Fruit fly (Drosophila melanogaster) whole organism, embryonic: ENCODE results near the gene Fas2.

Source experiments
- Abd-B ChIP-seq: fragments of 200-800 bp; sonication (Bioruptor generic); optimal IDR thresholded peaks from 2 replicates; lab custom pipeline; 2018; ENCODE audit warnings: missing biosample characterization, mild to moderate bottlenecking, missing genetic modification characterization, moderate library complexity
- Adf1 ChIP-seq: fragments of 200-800 bp; sonication (Bioruptor generic); IDR thresholded peaks from 2 replicates; pipeline ENCODE4 v1.3.6; 2022; ENCODE audit warnings: missing biosample characterization, missing genetic modification characterization
- Antp ChIP-seq: fragments of 200-800 bp; sonication (Bioruptor generic); optimal IDR thresholded peaks from 3 replicates; lab custom pipeline; 2016; ENCODE audit warnings: missing biosample characterization, missing genetic modification characterization
- Atf6 ChIP-seq: fragments of 200-800 bp; sonication (Bioruptor generic); IDR thresholded peaks from 2 replicates; pipeline ENCODE4 v1.3.6; 2022; ENCODE audit warnings: missing biosample characterization, missing genetic modification characterization
- BEAF-32 ChIP-seq: fragments of 200-800 bp; sonication (Bioruptor generic); optimal IDR thresholded peaks from 3 replicates; lab custom pipeline; 2017; ENCODE audit warnings: missing biosample characterization, missing genetic modification characterization, mild to moderate bottlenecking, moderate library complexity, missing genetic modification reagents
- Bteb2 ChIP-seq: fragments of 200-800 bp; sonication (Bioruptor generic); optimal IDR thresholded peaks from 2 replicates; lab custom pipeline; 2016; ENCODE audit warnings: missing biosample characterization, missing genetic modification characterization
- CG11560 ChIP-seq: fragments of 200-800 bp; sonication (Bioruptor generic); IDR thresholded peaks from 3 replicates; pipeline ENCODE4 v1.3.6; 2022; ENCODE audit warnings: missing biosample characterization, missing genetic modification characterization
- CG12155 ChIP-seq: fragments of 200-800 bp; sonication (Bioruptor generic); optimal IDR thresholded peaks from 3 replicates; lab custom pipeline; 2016; ENCODE audit warnings: missing biosample characterization, missing genetic modification characterization
- CG12236 ChIP-seq: fragments of 200-800 bp; sonication (Bioruptor generic); optimal IDR thresholded peaks from 2 replicates; lab custom pipeline; 2016; ENCODE audit warnings: missing biosample characterization, missing genetic modification characterization
- CG15479 ChIP-seq: fragments of 200-800 bp; sonication (Bioruptor generic); optimal IDR thresholded peaks from 3 replicates; lab custom pipeline; 2019; ENCODE audit warnings: missing biosample characterization, mild to moderate bottlenecking, missing genetic modification characterization, moderate library complexity
- CG17359 ChIP-seq: fragments of 200-800 bp; sonication (Bioruptor generic); optimal IDR thresholded peaks from 3 replicates; lab custom pipeline; 2018; ENCODE audit warnings: missing biosample characterization, mild to moderate bottlenecking, missing genetic modification characterization, moderate library complexity
- CG1792 ChIP-seq: fragments of 200-800 bp; sonication (Bioruptor generic); optimal IDR thresholded peaks from 2 replicates; lab custom pipeline; 2016; ENCODE audit warnings: missing biosample characterization, missing genetic modification characterization
- CG18764 ChIP-seq: fragments of 200-800 bp; sonication (Bioruptor generic); optimal IDR thresholded peaks from 3 replicates; lab custom pipeline; 2016; ENCODE audit warnings: missing biosample characterization, missing genetic modification characterization
- CG30020 ChIP-seq: fragments of 200-800 bp; optimal IDR thresholded peaks from 2 replicates; lab custom pipeline; 2019; ENCODE audit warnings: missing biosample characterization, mild to moderate bottlenecking, missing genetic modification characterization, moderate library complexity
- CG30403 ChIP-seq: fragments of 200-800 bp; sonication (Bioruptor generic); optimal IDR thresholded peaks from 3 replicates; lab custom pipeline; 2016; ENCODE audit warnings: missing biosample characterization, missing genetic modification characterization
- CG32772 ChIP-seq: fragments of 200-800 bp; sonication (Bioruptor generic); IDR thresholded peaks from 2 replicates; pipeline ENCODE4 v1.3.6; 2022; ENCODE audit warnings: missing biosample characterization, missing genetic modification characterization
- CG3847 ChIP-seq: fragments of 200-800 bp; sonication (Bioruptor generic); IDR thresholded peaks from 2 replicates; pipeline ENCODE4 v1.3.6; 2022; ENCODE audit warnings: missing biosample characterization, missing genetic modification characterization
- CG9437 ChIP-seq: fragments of 200-800 bp; sonication (Bioruptor generic); optimal IDR thresholded peaks from 2 replicates; lab custom pipeline; 2018; ENCODE audit warnings: missing biosample characterization, mild to moderate bottlenecking, missing genetic modification characterization
- CG9876 ChIP-seq: fragments of 200-800 bp; sonication (Bioruptor generic); optimal IDR thresholded peaks from 2 replicates; lab custom pipeline; 2016; ENCODE audit warnings: missing biosample characterization, missing genetic modification characterization
- D19A ChIP-seq: fragments of 200-800 bp; optimal IDR thresholded peaks from 3 replicates; lab custom pipeline; 2019; ENCODE audit warnings: missing biosample characterization, mild to moderate bottlenecking, missing genetic modification characterization, moderate library complexity
- Deaf1 ChIP-seq: fragments of 200-800 bp; optimal IDR thresholded peaks from 3 replicates; lab custom pipeline; 2019; ENCODE audit warnings: missing biosample characterization, mild to moderate bottlenecking, missing genetic modification characterization, moderate library complexity
- Dll ChIP-seq: fragments of 200-800 bp; sonication (Bioruptor generic); IDR thresholded peaks from 4 replicates; pipeline ENCODE4 v1.3.6; 2022; ENCODE audit warnings: missing biosample characterization, missing genetic modification characterization; ENCODE audit not compliant: partially characterized antibody
- E2f2 ChIP-seq: fragments of 200-800 bp; sonication (Bioruptor generic); IDR thresholded peaks from 2 replicates; pipeline ENCODE4 v1.3.6; 2022; ENCODE audit warnings: missing biosample characterization, missing genetic modification characterization
- Gsc ChIP-seq: fragments of 200-800 bp; sonication (Bioruptor generic); IDR thresholded peaks from 2 replicates; pipeline ENCODE4 v1.3.6; 2022; ENCODE audit warnings: missing biosample characterization, missing genetic modification characterization
- H15 ChIP-seq: fragments of 200-800 bp; sonication (Bioruptor generic); IDR thresholded peaks from 3 replicates; pipeline ENCODE4 v1.3.6; 2022; ENCODE audit warnings: missing biosample characterization, missing genetic modification characterization
- Hand ChIP-seq: fragments of 200-800 bp; sonication (Bioruptor generic); optimal IDR thresholded peaks from 2 replicates; lab custom pipeline; 2017; ENCODE audit warnings: mild to moderate bottlenecking, missing biosample characterization, missing genetic modification reagents, missing genetic modification characterization
- Mad ChIP-seq: fragments of 200-800 bp; sonication (Bioruptor generic); optimal IDR thresholded peaks from 2 replicates; lab custom pipeline; 2016; ENCODE audit warnings: missing biosample characterization, missing genetic modification characterization
- Med ChIP-seq: fragments of 200-800 bp; sonication (Bioruptor generic); peaks from one replicate; lab custom pipeline; 2016; ENCODE audit warnings: missing biosample characterization, missing genetic modification characterization, mild to moderate bottlenecking, inconsistent platforms, moderate library complexity
- Myb ChIP-seq: fragments of 200-800 bp; sonication (Bioruptor generic); optimal IDR thresholded peaks from 2 replicates; lab custom pipeline; 2016; ENCODE audit warnings: missing biosample characterization, missing genetic modification characterization
- Nf-YB ChIP-seq: fragments of 200-800 bp; sonication (Bioruptor generic); optimal IDR thresholded peaks from 3 replicates; lab custom pipeline; 2019; ENCODE audit warnings: missing biosample characterization, mild to moderate bottlenecking, missing genetic modification characterization, moderate library complexity
- Nf-YC ChIP-seq: fragments of 200-800 bp; optimal IDR thresholded peaks from 3 replicates; lab custom pipeline; 2019; ENCODE audit warnings: missing biosample characterization, mild to moderate bottlenecking, missing genetic modification characterization, moderate library complexity
- NfI ChIP-seq: fragments of 200-800 bp; sonication (Bioruptor generic); optimal IDR thresholded peaks from 3 replicates; lab custom pipeline; 2018; ENCODE audit warnings: missing biosample characterization, mild to moderate bottlenecking, missing genetic modification characterization, moderate library complexity
- Sry-δ ChIP-seq: fragments of 200-800 bp; sonication (Bioruptor generic); optimal IDR thresholded peaks from 2 replicates; lab custom pipeline; 2016; ENCODE audit warnings: missing biosample characterization, missing genetic modification characterization
- Tbp ChIP-seq: fragments of >200 bp; optimal IDR thresholded peaks from 2 replicates; lab custom pipeline; 2018; ENCODE audit warnings: missing biosample characterization, missing genetic modification characterization
- amos ChIP-seq: fragments of 200-800 bp; sonication (Bioruptor generic); IDR thresholded peaks from 2 replicates; pipeline ENCODE4 v1.3.6; 2022; ENCODE audit warnings: missing biosample characterization, missing genetic modification characterization; ENCODE audit not compliant: partially characterized antibody
- az2 ChIP-seq: fragments of 200-800 bp; sonication (Bioruptor generic); optimal IDR thresholded peaks from 3 replicates; lab custom pipeline; 2016; ENCODE audit warnings: missing biosample characterization, missing genetic modification characterization
- bigmax ChIP-seq: fragments of 200-800 bp; sonication (Bioruptor generic); optimal IDR thresholded peaks from 2 replicates; lab custom pipeline; 2018; ENCODE audit warnings: missing biosample characterization, mild to moderate bottlenecking, missing genetic modification characterization
- croc ChIP-seq: fragments of 200-800 bp; sonication (Bioruptor generic); conservative IDR thresholded peaks from 3 replicates; pipeline ENCODE4 v1.3.6; 2022; ENCODE audit warnings: missing biosample characterization, missing genetic modification characterization
- crol ChIP-seq: fragments of 200-800 bp; sonication (Bioruptor generic); IDR thresholded peaks from 2 replicates; pipeline ENCODE4 v1.3.6; 2022; ENCODE audit warnings: missing biosample characterization, missing genetic modification characterization
- eve ChIP-seq, 2 experiments: fragments of >200 bp; optimal IDR thresholded peaks; 2 replicates each; lab custom pipeline; 2017; ENCODE audit warnings: missing biosample characterization in 2 of 2, missing genetic modification characterization in 2 of 2
- ewg ChIP-seq: fragments of 200-800 bp; sonication (Bioruptor generic); optimal IDR thresholded peaks from 3 replicates; lab custom pipeline; 2017; ENCODE audit warnings: mild to moderate bottlenecking, missing biosample characterization, missing genetic modification reagents, missing genetic modification characterization
- fru ChIP-seq: fragments of >200 bp; optimal IDR thresholded peaks from 2 replicates; lab custom pipeline; 2017
- grn ChIP-seq: fragments of 200-800 bp; sonication (Bioruptor generic); optimal IDR thresholded peaks from 3 replicates; lab custom pipeline; 2017; ENCODE audit warnings: missing biosample characterization, missing genetic modification characterization
- gsb ChIP-seq: fragments of 200-800 bp; sonication (Bioruptor generic); IDR thresholded peaks from 2 replicates; pipeline ENCODE4 v1.3.6; 2022; ENCODE audit warnings: missing biosample characterization, missing genetic modification characterization
- hb ChIP-seq: fragments of 200-800 bp; sonication (Bioruptor generic); IDR thresholded peaks from 3 replicates; pipeline ENCODE4 v1.3.6; 2022; ENCODE audit warnings: missing biosample characterization, missing genetic modification characterization; ENCODE audit not compliant: partially characterized antibody
- nerfin-2 ChIP-seq: fragments of 200-800 bp; sonication (Bioruptor generic); IDR thresholded peaks from 2 replicates; pipeline ENCODE4 v1.3.6; 2022; ENCODE audit warnings: missing biosample characterization, missing genetic modification characterization; ENCODE audit not compliant: partially characterized antibody
- pros ChIP-seq: fragments of 200-800 bp; sonication (Bioruptor generic); optimal IDR thresholded peaks from 3 replicates; lab custom pipeline; 2019; ENCODE audit warnings: missing biosample characterization, mild to moderate bottlenecking, missing genetic modification characterization, moderate library complexity
- scrt ChIP-seq: fragments of 200-800 bp; sonication (Bioruptor generic); optimal IDR thresholded peaks from 2 replicates; lab custom pipeline; 2018; ENCODE audit warnings: missing biosample characterization, mild to moderate bottlenecking, missing genetic modification characterization, moderate library complexity
- sd ChIP-seq: fragments of 200-800 bp; sonication (Bioruptor generic); optimal IDR thresholded peaks from 3 replicates; lab custom pipeline; 2018; ENCODE audit warnings: missing biosample characterization, mild to moderate bottlenecking, missing genetic modification characterization, moderate library complexity
- slp2 ChIP-seq: fragments of 200-800 bp; sonication (Bioruptor generic); optimal IDR thresholded peaks from 2 replicates; lab custom pipeline; 2016; ENCODE audit warnings: missing biosample characterization, missing genetic modification characterization
- sna ChIP-seq: fragments of 200-800 bp; sonication (Bioruptor generic); IDR thresholded peaks from 2 replicates; pipeline ENCODE4 v1.3.6; 2022; ENCODE audit warnings: missing biosample characterization, missing genetic modification characterization; ENCODE audit not compliant: partially characterized antibody

The Fas2 gene

dm6 chrX:4100824-4101368 lies 105.0 kb downstream of the Fas2 start, which contains the start of the genes Cmtr1 and CG15375 (continued):
- no peak for TF ChIP-seq grn (GFP tag; lab: Kevin White, UChicago)
- no peak for TF ChIP-seq eve (GFP tag; optimal IDR thresholded peaks at IDR 0.05; lab: Kevin White, UChicago)
- no peak for TF ChIP-seq az2 (GFP tag; lab: Kevin White, UChicago)
- no peak for TF ChIP-seq slp2
- TF ChIP-seq scrt (GFP tag; lab: Kevin White, UChicago), result no peak
- peak; percentile 76 for TF ChIP-seq BEAF-32
- no peak for TF ChIP-seq Mad (GFP tag; lab: Kevin White, UChicago)
- no peak for TF ChIP-seq CG18764 (GFP tag; lab: Kevin White, UChicago)
- TF ChIP-seq E2f2 (GFP tag; lab: Robert Waterston, UW), result peak; percentile 92
- no peak for TF ChIP-seq crol (GFP tag; lab: Robert Waterston, UW)
- TF ChIP-seq CG30403 (GFP tag; lab: Kevin White, UChicago), result no peak
- no peak for TF ChIP-seq Abd-B (GFP tag; lab: Kevin White, UChicago)
- TF ChIP-seq hb, result peak; percentile 72; the same call in 2 of the 3 replicates
- TF ChIP-seq CG9876 (GFP tag; lab: Kevin White, UChicago), result no peak
- TF ChIP-seq amos, result peak; percentile 85
- no peak for TF ChIP-seq pros
- peak; percentile 25 for TF ChIP-seq Med (GFP tag; lab: Kevin White, UChicago)
- no peak for TF ChIP-seq fru (lab: Kevin White, UChicago)
- TF ChIP-seq sna (GFP tag; lab: Robert Waterston, UW), result peak; percentile 84
- no peak for TF ChIP-seq CG11560 (tag; lab: Robert Waterston, UW)
- TF ChIP-seq Atf6, result no peak
- no peak for TF ChIP-seq CG30020
- TF ChIP-seq CG15479 (GFP tag; lab: Kevin White, UChicago), result no peak
- no peak for TF ChIP-seq Antp
- TF ChIP-seq CG9437 (GFP tag; lab: Kevin White, UChicago), result no peak
- no peak for TF ChIP-seq H15 (GFP tag; lab: Robert Waterston, UW)
- no peak for TF ChIP-seq Bteb2
- TF ChIP-seq Tbp, result no peak
- no peak for TF ChIP-seq bigmax (GFP tag; lab: Kevin White, UChicago)
- TF ChIP-seq sd (tag; lab: Kevin White, UChicago), result no peak

dm6 chrX:4089012-4089649 lies 116.8 kb downstream of the Fas2 start:
- TF ChIP-seq Myb (GFP tag; lab: Kevin White, UChicago) (no peak), ewg (GFP tag; lab: Kevin White, UChicago) (peak; percentile 25), Deaf1 (tag; lab: Kevin White, UChicago) (peak; percentile 81), CG30403 (GFP tag; lab: Kevin White, UChicago) (no peak), gsb (no peak), croc (no peak), D19A (no peak), Nf-YB (GFP tag; lab: Kevin White, UChicago) (peak; percentile 87), Sry-δ (GFP tag; lab: Kevin White, UChicago) (no peak), Gsc (GFP tag; lab: Robert Waterston, UW) (no peak), NfI (GFP tag; lab: Kevin White, UChicago) (no peak), CG12155 (no peak), CG12236 (GFP tag; lab: Kevin White, UChicago) (no peak), slp2 (no peak), Adf1 (GFP tag; lab: Robert Waterston, UW) (peak; percentile 88), CG17359 (no peak), BEAF-32 (no peak), CG32772 (GFP tag; lab: Robert Waterston, UW) (peak; percentile 37; the same call in 1 of the 2 replicates), CG3847 (no peak), Nf-YC (tag; lab: Kevin White, UChicago) (peak; percentile 90), Dll (no peak), CG1792 (GFP tag; lab: Kevin White, UChicago) (no peak), nerfin-2 (GFP tag; lab: Robert Waterston, UW) (no peak), Hand (GFP tag; lab: Kevin White, UChicago) (no peak)
